Fruit fly (Drosophila melanogaster) whole organism, embryonic: ENCODE results near the gene rhea.

Experiments used
- Antp ChIP-seq: fragments of 200-800 bp; sonication (Bioruptor generic); optimal IDR thresholded peaks from 3 replicates; lab custom pipeline; 2016; ENCODE audit warnings: missing biosample characterization, missing genetic modification characterization
- B-H2 ChIP-seq: fragments of 200-800 bp; sonication (Bioruptor generic); optimal IDR thresholded peaks from 2 replicates; lab custom pipeline; 2018; ENCODE audit warnings: missing biosample characterization, mild to moderate bottlenecking, missing genetic modification characterization
- BtbVII ChIP-seq: fragments of 200-800 bp; sonication (Bioruptor generic); optimal IDR thresholded peaks from 3 replicates; lab custom pipeline; 2017; ENCODE audit warnings: missing biosample characterization, mild to moderate bottlenecking, missing genetic modification characterization
- CG10267 ChIP-seq: fragments of 200-800 bp; sonication (Bioruptor generic); optimal IDR thresholded peaks from 2 replicates; lab custom pipeline; 2018; ENCODE audit warnings: missing biosample characterization, mild to moderate bottlenecking, missing genetic modification characterization, moderate library complexity
- CG11504 ChIP-seq: fragments of 200-800 bp; sonication (Bioruptor generic); optimal IDR thresholded peaks from 3 replicates; lab custom pipeline; 2019; ENCODE audit warnings: missing biosample characterization, mild to moderate bottlenecking, missing genetic modification characterization, moderate library complexity
- CG12155 ChIP-seq: fragments of 200-800 bp; sonication (Bioruptor generic); optimal IDR thresholded peaks from 3 replicates; lab custom pipeline; 2016; ENCODE audit warnings: missing biosample characterization, missing genetic modification characterization
- CG13424 ChIP-seq: fragments of 200-800 bp; sonication (Bioruptor generic); optimal IDR thresholded peaks from 2 replicates; lab custom pipeline; 2019; ENCODE audit warnings: missing biosample characterization, mild to moderate bottlenecking, missing genetic modification characterization, moderate library complexity
- CG13775 ChIP-seq: fragments of 200-800 bp; sonication (Bioruptor generic); optimal IDR thresholded peaks from 3 replicates; lab custom pipeline; 2017; ENCODE audit warnings: missing biosample characterization, mild to moderate bottlenecking, missing genetic modification characterization
- CG14710 ChIP-seq: fragments of 200-800 bp; sonication (Bioruptor generic); optimal IDR thresholded peaks from 3 replicates; lab custom pipeline; 2019; ENCODE audit warnings: missing biosample characterization, mild to moderate bottlenecking, missing genetic modification characterization, moderate library complexity
- CG15269 ChIP-seq: fragments of 200-800 bp; sonication (Bioruptor generic); optimal IDR thresholded peaks from 2 replicates; lab custom pipeline; 2018; ENCODE audit warnings: missing biosample characterization, mild to moderate bottlenecking, missing genetic modification characterization, moderate library complexity
- CG15514 ChIP-seq: fragments of 200-800 bp; sonication (Bioruptor generic); optimal IDR thresholded peaks from 3 replicates; lab custom pipeline; 2017; ENCODE audit warnings: missing biosample characterization, missing genetic modification characterization, mild to moderate bottlenecking, moderate library complexity, missing genetic modification reagents
- CG15601 ChIP-seq: fragments of 200-800 bp; sonication (Bioruptor generic); optimal IDR thresholded peaks from 3 replicates; lab custom pipeline; 2019; ENCODE audit warnings: missing biosample characterization, mild to moderate bottlenecking, missing genetic modification characterization, moderate library complexity
- CG16813 ChIP-seq: fragments of 200-800 bp; sonication (Bioruptor generic); IDR thresholded peaks from 3 replicates; pipeline ENCODE4 v1.3.6; 2022; ENCODE audit warnings: missing biosample characterization, missing genetic modification characterization; ENCODE audit not compliant: partially characterized antibody
- CG18262 ChIP-seq: fragments of 200-800 bp; optimal IDR thresholded peaks from 3 replicates; lab custom pipeline; 2019; ENCODE audit warnings: missing biosample characterization, mild to moderate bottlenecking, missing genetic modification characterization, moderate library complexity
- CG2116 ChIP-seq: fragments of 200-800 bp; sonication (Bioruptor generic); optimal IDR thresholded peaks from 3 replicates; lab custom pipeline; 2018; ENCODE audit warnings: missing biosample characterization, mild to moderate bottlenecking, missing genetic modification characterization
- CG31388 ChIP-seq: fragments of 200-800 bp; sonication (Bioruptor generic); optimal IDR thresholded peaks from 2 replicates; lab custom pipeline; 2016; ENCODE audit warnings: missing biosample characterization, missing genetic modification characterization
- CG32772 ChIP-seq: fragments of 200-800 bp; sonication (Bioruptor generic); IDR thresholded peaks from 2 replicates; pipeline ENCODE4 v1.3.6; 2022; ENCODE audit warnings: missing biosample characterization, missing genetic modification characterization
- CG3847 ChIP-seq: fragments of 200-800 bp; sonication (Bioruptor generic); IDR thresholded peaks from 2 replicates; pipeline ENCODE4 v1.3.6; 2022; ENCODE audit warnings: missing biosample characterization, missing genetic modification characterization
- CG3995 ChIP-seq: fragments of 200-800 bp; sonication (Bioruptor generic); optimal IDR thresholded peaks from 3 replicates; lab custom pipeline; 2016; ENCODE audit warnings: missing biosample characterization, missing genetic modification characterization
- CG4328 ChIP-seq: fragments of 200-800 bp; sonication (Bioruptor generic); optimal IDR thresholded peaks from 3 replicates; lab custom pipeline; 2017; ENCODE audit warnings: missing biosample characterization, missing genetic modification reagents, missing genetic modification characterization
- CG43689 ChIP-seq: fragments of 200-800 bp; sonication (Bioruptor generic); IDR thresholded peaks from 2 replicates; pipeline ENCODE4 v1.3.6; 2022; ENCODE audit warnings: missing biosample characterization, missing genetic modification characterization
- CG4424 ChIP-seq: fragments of 200-800 bp; sonication (Bioruptor generic); optimal IDR thresholded peaks from 3 replicates; lab custom pipeline; 2016; ENCODE audit warnings: missing biosample characterization, missing genetic modification characterization
- CG8359 ChIP-seq: fragments of 200-800 bp; sonication (Bioruptor generic); optimal IDR thresholded peaks from 2 replicates; lab custom pipeline; 2017; ENCODE audit warnings: missing biosample characterization, mild to moderate bottlenecking, missing genetic modification characterization, borderline replicate concordance
- CG9215 ChIP-seq: fragments of 200-800 bp; sonication (Bioruptor generic); IDR thresholded peaks from 2 replicates; pipeline ENCODE4 v1.3.6; 2022; ENCODE audit warnings: missing biosample characterization, missing genetic modification characterization
- CoRest ChIP-seq: fragments of 200-800 bp; sonication (Bioruptor generic); optimal IDR thresholded peaks from 3 replicates; lab custom pipeline; 2018; ENCODE audit warnings: missing biosample characterization, mild to moderate bottlenecking, missing genetic modification characterization, moderate library complexity
- Dek ChIP-seq: fragments of 200-800 bp; sonication (Bioruptor generic); optimal IDR thresholded peaks from 3 replicates; lab custom pipeline; 2019; ENCODE audit warnings: missing biosample characterization, mild to moderate bottlenecking, missing genetic modification characterization, moderate library complexity
- Dll ChIP-seq: fragments of 200-800 bp; sonication (Bioruptor generic); IDR thresholded peaks from 4 replicates; pipeline ENCODE4 v1.3.6; 2022; ENCODE audit warnings: missing biosample characterization, missing genetic modification characterization; ENCODE audit not compliant: partially characterized antibody
- Elba2 ChIP-seq: fragments of 200-800 bp; sonication (Bioruptor generic); optimal IDR thresholded peaks from 3 replicates; lab custom pipeline; 2016; ENCODE audit warnings: missing biosample characterization, missing genetic modification characterization
- Ets65A ChIP-seq: fragments of 200-800 bp; sonication (Bioruptor generic); peaks from one replicate; lab custom pipeline; 2016; ENCODE audit warnings: missing biosample characterization, missing genetic modification characterization
- Gsc ChIP-seq: fragments of 200-800 bp; sonication (Bioruptor generic); IDR thresholded peaks from 2 replicates; pipeline ENCODE4 v1.3.6; 2022; ENCODE audit warnings: missing biosample characterization, missing genetic modification characterization
- Gug ChIP-seq: fragments of 200-800 bp; sonication (Bioruptor generic); IDR thresholded peaks from 4 replicates; pipeline ENCODE4 v1.3.6; 2022; ENCODE audit warnings: missing biosample characterization, missing genetic modification characterization
- Hand ChIP-seq: fragments of 200-800 bp; sonication (Bioruptor generic); optimal IDR thresholded peaks from 2 replicates; lab custom pipeline; 2017; ENCODE audit warnings: mild to moderate bottlenecking, missing biosample characterization, missing genetic modification reagents, missing genetic modification characterization
- Hey ChIP-seq: fragments of 200-800 bp; sonication (Bioruptor generic); optimal IDR thresholded peaks from 3 replicates; lab custom pipeline; 2018; ENCODE audit warnings: missing biosample characterization, mild to moderate bottlenecking, missing genetic modification characterization
- MBD-R2 ChIP-seq: fragments of 200-800 bp; sonication (Bioruptor generic); IDR thresholded peaks from 2 replicates; pipeline ENCODE4 v1.3.6; 2022; ENCODE audit warnings: missing biosample characterization, missing genetic modification characterization
- Meics ChIP-seq: fragments of 200-800 bp; sonication (Bioruptor generic); optimal IDR thresholded peaks from 2 replicates; lab custom pipeline; 2017; ENCODE audit warnings: missing biosample characterization, mild to moderate bottlenecking, missing genetic modification characterization
- NK7.1 ChIP-seq: fragments of 200-800 bp; sonication (Bioruptor generic); optimal IDR thresholded peaks from 3 replicates; lab custom pipeline; 2016; ENCODE audit warnings: missing biosample characterization, missing genetic modification characterization
- Nf-YB ChIP-seq: fragments of 200-800 bp; sonication (Bioruptor generic); optimal IDR thresholded peaks from 3 replicates; lab custom pipeline; 2019; ENCODE audit warnings: missing biosample characterization, mild to moderate bottlenecking, missing genetic modification characterization, moderate library complexity
- Opbp ChIP-seq: fragments of 200-800 bp; sonication (Bioruptor generic); IDR thresholded peaks from 3 replicates; pipeline ENCODE4 v1.3.6; 2022; ENCODE audit warnings: missing biosample characterization, missing genetic modification characterization; ENCODE audit not compliant: partially characterized antibody
- Side ChIP-seq: fragments of 200-800 bp; sonication (Bioruptor generic); optimal IDR thresholded peaks from 2 replicates; lab custom pipeline; 2016; ENCODE audit warnings: missing biosample characterization, missing genetic modification characterization
- Xrp1 ChIP-seq: fragments of 200-800 bp; sonication (Bioruptor generic); IDR thresholded peaks from 2 replicates; pipeline ENCODE4 v1.3.6; 2022; ENCODE audit warnings: missing biosample characterization, missing genetic modification characterization
- amos ChIP-seq: fragments of 200-800 bp; sonication (Bioruptor generic); IDR thresholded peaks from 2 replicates; pipeline ENCODE4 v1.3.6; 2022; ENCODE audit warnings: missing biosample characterization, missing genetic modification characterization; ENCODE audit not compliant: partially characterized antibody
- cwo ChIP-seq: fragments of 200-800 bp; sonication (Bioruptor generic); optimal IDR thresholded peaks from 3 replicates; lab custom pipeline; 2017; ENCODE audit warnings: missing biosample characterization, missing genetic modification characterization, mild to moderate bottlenecking, moderate library complexity, missing genetic modification reagents
- fd64A ChIP-seq: fragments of 200-800 bp; sonication (Bioruptor generic); optimal IDR thresholded peaks from 3 replicates; lab custom pipeline; 2018; ENCODE audit warnings: missing biosample characterization, mild to moderate bottlenecking, missing genetic modification characterization
- gem ChIP-seq: fragments of 200-800 bp; sonication (Bioruptor generic); optimal IDR thresholded peaks from 2 replicates; lab custom pipeline; 2019; ENCODE audit warnings: missing biosample characterization, mild to moderate bottlenecking, missing genetic modification characterization, moderate library complexity
- lab ChIP-seq: fragments of 200-800 bp; sonication (Bioruptor generic); optimal IDR thresholded peaks from 3 replicates; lab custom pipeline; 2017; ENCODE audit warnings: missing biosample characterization, missing genetic modification characterization, mild to moderate bottlenecking, moderate library complexity, missing genetic modification reagents
- lilli ChIP-seq: fragments of 200-800 bp; sonication (Bioruptor generic); optimal IDR thresholded peaks from 3 replicates; lab custom pipeline; 2016; ENCODE audit warnings: missing biosample characterization, missing genetic modification characterization
- mld ChIP-seq: fragments of 200-800 bp; sonication (Bioruptor generic); IDR thresholded peaks from 3 replicates; pipeline ENCODE4 v1.3.6; 2022; ENCODE audit warnings: missing biosample characterization, missing genetic modification characterization; ENCODE audit not compliant: partially characterized antibody
- nerfin-2 ChIP-seq: fragments of 200-800 bp; sonication (Bioruptor generic); IDR thresholded peaks from 2 replicates; pipeline ENCODE4 v1.3.6; 2022; ENCODE audit warnings: missing biosample characterization, missing genetic modification characterization; ENCODE audit not compliant: partially characterized antibody
- pan ChIP-seq, 4 experiments: fragments of >200 bp in 3 of 4; fragments of 200-800 bp in 1 of 4; sonication (Bioruptor generic) in 1 of 4; optimal IDR thresholded peaks in 3 of 4; IDR thresholded peaks in 1 of 4; 2 replicates each; pipeline versions ENCODE4 v1.3.6 to Lab custom; 2017 to 2022; ENCODE audit warnings: missing biosample characterization in 2 of 4, missing genetic modification characterization in 2 of 4, mixed read lengths in 1 of 4

The rhea gene

DNA sequence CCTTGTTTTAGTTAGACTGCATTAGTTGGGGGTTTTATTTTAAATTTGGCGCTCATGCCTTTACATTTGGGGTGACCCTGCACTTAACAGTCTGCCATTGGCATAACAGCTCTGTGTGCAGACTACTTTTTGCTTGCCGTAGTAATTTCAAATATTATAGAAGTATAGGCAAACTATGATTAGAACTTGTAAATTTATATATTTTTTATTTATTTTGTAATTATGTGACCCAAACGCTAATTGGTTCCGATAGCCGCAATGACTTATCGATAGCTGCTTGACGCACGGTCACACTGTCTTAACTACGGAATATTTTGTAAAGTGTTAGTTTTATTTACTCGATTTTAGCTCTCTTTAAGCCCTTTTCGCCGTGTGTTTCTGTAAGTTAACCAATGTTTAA lies at the start of gene rhea (continued):
- TF ChIP-seq CG14710 (tag; lab: Kevin White, UChicago): peak; percentile 64
- TF ChIP-seq CG10267 (tag; lab: Kevin White, UChicago): peak; percentile 43
- TF ChIP-seq Antp (GFP tag; lab: Kevin White, UChicago): no peak
- TF ChIP-seq CG8359 (GFP tag; lab: Kevin White, UChicago): no peak
- peak; percentile 77 for TF ChIP-seq CG16813 (GFP tag; lab: Robert Waterston, UW)
- TF ChIP-seq BtbVII: no peak
- no peak for TF ChIP-seq CG32772 (GFP tag; lab: Robert Waterston, UW)
- TF ChIP-seq mld (GFP tag; lab: Robert Waterston, UW): no peak
- TF ChIP-seq CoRest (tag; lab: Kevin White, UChicago): peak; percentile 18
- peak; percentile 80 for TF ChIP-seq CG2116 (GFP tag; lab: Kevin White, UChicago)
- TF ChIP-seq pan (optimal IDR thresholded peaks at IDR 0.05; lab: Kevin White, UChicago): no peak
- TF ChIP-seq pan (GFP tag; optimal IDR thresholded peaks at IDR 0.05 in 1 of 2, IDR thresholded peaks at IDR 0.05 in 1 of 2): no peak
- TF ChIP-seq Meics (GFP tag; lab: Kevin White, UChicago): no peak
- TF ChIP-seq Nf-YB (GFP tag; lab: Kevin White, UChicago): peak; percentile 16
- TF ChIP-seq Gsc (GFP tag; lab: Robert Waterston, UW): no peak
- TF ChIP-seq CG15514: peak; percentile 98
- peak; percentile 31 for TF ChIP-seq lab (GFP tag; lab: Kevin White, UChicago)
- TF ChIP-seq Ets65A: no peak
- peak; percentile 11 for TF ChIP-seq B-H2 (GFP tag; lab: Kevin White, UChicago)
- peak; percentile 82 for TF ChIP-seq CG3995 (GFP tag; lab: Kevin White, UChicago)
- TF ChIP-seq CG31388 (GFP tag; lab: Kevin White, UChicago): no peak
- TF ChIP-seq Dll: peak; percentile 90
- TF ChIP-seq CG43689 (GFP tag; lab: Robert Waterston, UW): no peak
- peak; percentile 80; the same call in 1 of the 3 replicates for TF ChIP-seq Opbp
- peak; percentile 48 for TF ChIP-seq CG15601
- TF ChIP-seq CG13424 (tag; lab: Kevin White, UChicago): peak; percentile 15
- TF ChIP-seq Hand (GFP tag; lab: Kevin White, UChicago): no peak
- no peak for TF ChIP-seq CG9215 (GFP tag; lab: Robert Waterston, UW)
- peak; percentile 50; the same call in 1 of the 2 replicates for TF ChIP-seq MBD-R2 (GFP tag; lab: Robert Waterston, UW)
- peak; percentile 33 for TF ChIP-seq CG11504
- TF ChIP-seq CG3847 (GFP tag; lab: Robert Waterston, UW): no peak
- TF ChIP-seq CG4424 (GFP tag; lab: Kevin White, UChicago): peak; percentile 22
- TF ChIP-seq CG18262 (tag; lab: Kevin White, UChicago): peak; percentile 34
- peak; percentile 40 for TF ChIP-seq gem
- TF ChIP-seq Gug (GFP tag; lab: Robert Waterston, UW): no peak
- TF ChIP-seq Hey (tag; lab: Kevin White, UChicago): no peak
- peak; percentile 84; the same call in 1 of the 2 replicates for TF ChIP-seq amos (GFP tag; lab: Robert Waterston, UW)
- no peak for TF ChIP-seq NK7.1 (GFP tag; lab: Kevin White, UChicago)
- TF ChIP-seq cwo: no peak
- TF ChIP-seq nerfin-2 (GFP tag; lab: Robert Waterston, UW): peak; percentile 71
- TF ChIP-seq CG12155 (GFP tag; lab: Kevin White, UChicago): no peak
- no peak for TF ChIP-seq fd64A (GFP tag; lab: Kevin White, UChicago)
- TF ChIP-seq Elba2 (GFP tag; lab: Kevin White, UChicago): no peak
- peak; percentile 19; the same call in 1 of the 2 replicates for TF ChIP-seq Xrp1
- peak; percentile 13 for TF ChIP-seq CG15269 (tag; lab: Kevin White, UChicago)
- TF ChIP-seq CG13775 (GFP tag; lab: Kevin White, UChicago): peak; percentile 37
- no peak for TF ChIP-seq CG4328 (GFP tag; lab: Kevin White, UChicago)
- peak; percentile 41 for TF ChIP-seq lilli (GFP tag; lab: Kevin White, UChicago)
- TF ChIP-seq Side (GFP tag; lab: Kevin White, UChicago): no peak
- TF ChIP-seq Dek: peak; percentile 17
